Worm (Caenorhabditis elegans) whole organism, L2 larva: ENCODE results near the gene Y26E6A.3.

Source experiments
- C34F6.9 ChIP-seq: fragments of 150-350 bp; optimal IDR thresholded peaks from 2 replicates; lab custom pipeline; 2014; ENCODE audit warnings: missing biosample characterization, missing genetic modification characterization
- F13H6.1 ChIP-seq: sonication (generic microtip); optimal IDR thresholded peaks from 2 replicates; lab custom pipeline; 2016; ENCODE audit warnings: missing genetic modification characterization, missing compliant biosample characterization
- R02D3.7 ChIP-seq: fragments of 150-350 bp; optimal IDR thresholded peaks from 2 replicates; lab custom pipeline; 2014; ENCODE audit warnings: missing biosample characterization, missing genetic modification characterization
- Y55F3AM.14 ChIP-seq: fragments of 200-800 bp; sonication (Bioruptor generic); optimal IDR thresholded peaks from 2 replicates; lab custom pipeline; 2018; ENCODE audit warnings: mild to moderate bottlenecking, missing genetic modification characterization, missing compliant biosample characterization
- ZK546.5 ChIP-seq: sonication (generic microtip); optimal IDR thresholded peaks from 2 replicates; lab custom pipeline; 2017; ENCODE audit warnings: missing biosample characterization, missing genetic modification characterization
- aly-2 ChIP-seq: fragments of 150-350 bp; optimal IDR thresholded peaks from 2 replicates; lab custom pipeline; 2014; ENCODE audit warnings: missing biosample characterization, missing genetic modification characterization
- ama-1 ChIP-seq: fragments of 150-350 bp; optimal IDR thresholded peaks from 2 replicates; lab custom pipeline; 2018; ENCODE audit warnings: inconsistent platforms
- blmp-1 ChIP-seq: sonication (generic microtip); optimal IDR thresholded peaks from 2 replicates; lab custom pipeline; 2017; ENCODE audit warnings: missing genetic modification characterization, mild to moderate bottlenecking, missing compliant biosample characterization, antibody characterized with exemption, moderate library complexity; ENCODE audit not compliant: insufficient read depth
- ceh-16 ChIP-seq: fragments of 150-350 bp; optimal IDR thresholded peaks from 2 replicates; lab custom pipeline; 2014; ENCODE audit warnings: missing biosample characterization, missing genetic modification characterization
- crh-2 ChIP-seq: sonication (generic microtip); optimal IDR thresholded peaks from 2 replicates; lab custom pipeline; 2017; ENCODE audit warnings: missing biosample characterization, missing genetic modification characterization
- egl-27 ChIP-seq: sonication (generic microtip); optimal IDR thresholded peaks from 3 replicates; lab custom pipeline; 2017; ENCODE audit warnings: missing biosample characterization, missing genetic modification reagents, missing genetic modification characterization
- fos-1 ChIP-seq: fragments of 150-350 bp; optimal IDR thresholded peaks from 2 replicates; lab custom pipeline; 2014; ENCODE audit warnings: missing biosample characterization, missing genetic modification characterization
- gmeb-1 ChIP-seq: fragments of 150-350 bp; optimal IDR thresholded peaks from 2 replicates; lab custom pipeline; 2014; ENCODE audit warnings: missing biosample characterization, missing genetic modification characterization
- lin-11 ChIP-seq: fragments of 150-350 bp; sonication (generic microtip); optimal IDR thresholded peaks from 2 replicates; lab custom pipeline; 2014; ENCODE audit warnings: missing biosample characterization, missing genetic modification characterization, inconsistent platforms, mixed read lengths
- lin-13 ChIP-seq: fragments of 150-350 bp; optimal IDR thresholded peaks from 2 replicates; lab custom pipeline; 2014; ENCODE audit warnings: missing biosample characterization, missing genetic modification reagents, missing genetic modification characterization
- lin-39 ChIP-seq: fragments of 150-350 bp; optimal IDR thresholded peaks from 2 replicates; lab custom pipeline; 2014; ENCODE audit warnings: missing biosample characterization, missing genetic modification reagents, missing genetic modification characterization
- lsy-2 ChIP-seq, 2 experiments: fragments of 150-350 bp in 1 of 2; sonication (generic microtip) in 1 of 2; optimal IDR thresholded peaks; 2 replicates each; lab custom pipeline; 2014 to 2017; ENCODE audit warnings: missing biosample characterization in 2 of 2, missing genetic modification characterization in 2 of 2
- mab-5 ChIP-seq: fragments of 150-350 bp; optimal IDR thresholded peaks from 2 replicates; lab custom pipeline; 2014; ENCODE audit warnings: missing biosample characterization, missing genetic modification characterization
- mbf-1 ChIP-seq: sonication (generic microtip); optimal IDR thresholded peaks from 2 replicates; lab custom pipeline; 2017; ENCODE audit warnings: missing biosample characterization, missing genetic modification characterization
- mdl-1 ChIP-seq, 2 experiments: fragments of 150-350 bp in 1 of 2; sonication (generic microtip) in 1 of 2; optimal IDR thresholded peaks; 2 replicates each; lab custom pipeline; 2017; ENCODE audit warnings: missing biosample characterization in 2 of 2, missing genetic modification characterization in 2 of 2
- nhr-10 ChIP-seq: sonication (generic microtip); optimal IDR thresholded peaks from 2 replicates; lab custom pipeline; 2017; ENCODE audit warnings: missing biosample characterization, missing genetic modification characterization
- nhr-11 ChIP-seq: fragments of 150-350 bp; optimal IDR thresholded peaks from 2 replicates; lab custom pipeline; 2014; ENCODE audit warnings: missing biosample characterization, missing genetic modification characterization
- nhr-12 ChIP-seq: fragments of 150-350 bp; optimal IDR thresholded peaks from 2 replicates; lab custom pipeline; 2014; ENCODE audit warnings: missing biosample characterization, missing genetic modification characterization
- nhr-129 ChIP-seq: fragments of 150-350 bp; optimal IDR thresholded peaks from 2 replicates; lab custom pipeline; 2014; ENCODE audit warnings: missing biosample characterization, missing genetic modification characterization
- nhr-21 ChIP-seq: fragments of 150-350 bp; optimal IDR thresholded peaks from 2 replicates; lab custom pipeline; 2014; ENCODE audit warnings: missing biosample characterization, missing genetic modification characterization
- nhr-23 ChIP-seq: fragments of 150-350 bp; optimal IDR thresholded peaks from 2 replicates; lab custom pipeline; 2014; ENCODE audit warnings: missing biosample characterization, missing genetic modification reagents, missing genetic modification characterization
- nhr-237 ChIP-seq: fragments of 150-350 bp; optimal IDR thresholded peaks from 2 replicates; lab custom pipeline; 2014; ENCODE audit warnings: missing biosample characterization, missing genetic modification characterization
- nhr-25 ChIP-seq: fragments of 150-350 bp; sonication (generic microtip); optimal IDR thresholded peaks from 3 replicates; lab custom pipeline; 2014; ENCODE audit warnings: missing biosample characterization, missing genetic modification characterization
- nhr-6 ChIP-seq: fragments of 150-350 bp; optimal IDR thresholded peaks from 2 replicates; lab custom pipeline; 2014; ENCODE audit warnings: missing biosample characterization, missing genetic modification characterization
- nhr-77 ChIP-seq: fragments of 150-350 bp; optimal IDR thresholded peaks from 2 replicates; lab custom pipeline; 2014; ENCODE audit warnings: missing biosample characterization, missing genetic modification characterization
- sem-4 ChIP-seq: fragments of 150-350 bp; optimal IDR thresholded peaks from 2 replicates; lab custom pipeline; 2014; ENCODE audit warnings: missing biosample characterization, missing genetic modification reagents, missing genetic modification characterization
- sma-3 ChIP-seq: sonication (generic microtip); optimal IDR thresholded peaks from 2 replicates; lab custom pipeline; 2016; ENCODE audit warnings: missing genetic modification reagents, missing genetic modification characterization, missing compliant biosample characterization
- sma-9 ChIP-seq, 2 experiments: fragments of 150-350 bp in 1 of 2; sonication (generic microtip) in 1 of 2; optimal IDR thresholded peaks; 2 replicates each; lab custom pipeline; 2014 to 2016; ENCODE audit warnings: missing genetic modification characterization in 2 of 2, mild to moderate bottlenecking in 1 of 2, missing biosample characterization in 1 of 2, missing compliant biosample characterization in 1 of 2, missing genetic modification reagents in 1 of 2, moderate library complexity in 1 of 2
- snpc-4 ChIP-seq: fragments of 150-350 bp; optimal IDR thresholded peaks from 2 replicates; lab custom pipeline; 2014; ENCODE audit warnings: missing biosample characterization, missing genetic modification characterization
- unc-55 ChIP-seq: fragments of 150-350 bp; sonication (generic microtip); optimal IDR thresholded peaks from 3 replicates; lab custom pipeline; 2014; ENCODE audit warnings: missing biosample characterization, missing genetic modification reagents, missing genetic modification characterization
- zag-1 ChIP-seq: fragments of 150-350 bp; optimal IDR thresholded peaks from 2 replicates; lab custom pipeline; 2014; ENCODE audit warnings: missing biosample characterization, missing genetic modification characterization
- ztf-11 ChIP-seq: sonication (generic microtip); optimal IDR thresholded peaks from 2 replicates; lab custom pipeline; 2017; ENCODE audit warnings: missing biosample characterization, missing genetic modification characterization

Gene Y26E6A.3

ce11 chrX:13918143-13918542 is 8.4 kb upstream of the Y26E6A.3 start:
- TF ChIP-seq gmeb-1 (peak; percentile 6), nhr-77 (no peak), mab-5 (tag; lab: Kevin White, UChicago) (no peak), nhr-25 (tag; lab: Kevin White, UChicago) (no peak), mbf-1 (tag; lab: Kevin White, UChicago) (no peak), unc-55 (GFP tag; lab: Kevin White, UChicago) (peak; percentile 46), crh-2 (tag; lab: Kevin White, UChicago) (peak; percentile 16), blmp-1 (no peak), nhr-11 (no peak), ceh-16 (tag; lab: Kevin White, UChicago) (no peak), lsy-2 (tag; optimal IDR thresholded peaks at IDR 0.05; lab: Kevin White, UChicago) (peak in 1 of 2 experiments; percentile 46), nhr-23 (no peak), snpc-4 (tag; lab: Kevin White, UChicago) (no peak), nhr-6 (tag; lab: Kevin White, UChicago) (no peak), mdl-1 (tag; optimal IDR thresholded peaks at IDR 0.05; lab: Kevin White, UChicago) (no peak), nhr-10 (tag; lab: Kevin White, UChicago) (no peak)

- TF ChIP-seq sma-3 (GFP tag; lab: Kevin White, UChicago) (peak; percentile 58), fos-1 (tag; lab: Kevin White, UChicago) (peak; percentile 87), unc-55 (GFP tag; lab: Kevin White, UChicago) (peak; percentile 70), ceh-16 (tag; lab: Kevin White, UChicago) (peak; percentile 1), lsy-2 (tag; optimal IDR thresholded peaks at IDR 0.05; lab: Kevin White, UChicago) (peak in 1 of 2 experiments; percentile 65), Y55F3AM.14 (GFP tag; lab: Kevin White, UChicago) (no peak), lin-13 (no peak), R02D3.7 (tag; lab: Kevin White, UChicago) (no peak), nhr-25 (tag; lab: Kevin White, UChicago) (peak; percentile 50), nhr-6 (tag; lab: Kevin White, UChicago) (peak; percentile 55), sma-9 (GFP tag; optimal IDR thresholded peaks at IDR 0.05; lab: Kevin White, UChicago) (peak; percentile 78), sma-9 (tag; optimal IDR thresholded peaks at IDR 0.05; lab: Kevin White, UChicago) (no peak), F13H6.1 (peak; percentile 70), nhr-21 (tag; lab: Kevin White, UChicago) (peak; percentile 2), C34F6.9 (tag; lab: Kevin White, UChicago) (peak; percentile 76), crh-2 (tag; lab: Kevin White, UChicago) (peak; percentile 80), egl-27 (tag; lab: Kevin White, UChicago) (peak; percentile 61), nhr-129 (peak; percentile 52), lin-39 (tag; lab: Kevin White, UChicago) (no peak)
Observed at ce11 chrX:13917121-13917755, 7.5 kb upstream of the Y26E6A.3 start, which contains the start of gene ekl-5. Gene ekl-5, minus strand, starts transcription at chrX:13917171.

ce11 chrX:13914289-13914688 is 4.5 kb upstream of the Y26E6A.3 start, which contains the start of gene Y26E6A.2:
Gene Y26E6A.2, minus strand, starts transcription at chrX:13914389.
- TF ChIP-seq lin-13 (no peak), ztf-11 (tag; lab: Kevin White, UChicago) (no peak), nhr-237 (tag; lab: Kevin White, UChicago) (no peak), snpc-4 (tag; lab: Kevin White, UChicago) (no peak), crh-2 (tag; lab: Kevin White, UChicago) (no peak), ama-1 (lab: Kevin White, UChicago) (no peak), lsy-2 (tag; optimal IDR thresholded peaks at IDR 0.05; lab: Kevin White, UChicago) (no peak)

ce11 chrX:13913641-13914040 is 3.9 kb upstream of the Y26E6A.3 start:
- TF ChIP-seq aly-2 (tag; lab: Kevin White, UChicago) (no peak), lin-11 (tag; lab: Kevin White, UChicago) (peak; percentile 62), lsy-2 (tag; optimal IDR thresholded peaks at IDR 0.05; lab: Kevin White, UChicago) (peak in 1 of 2 experiments; percentile 25)

ce11 chrX:13903769-13904168 is 6.0 kb downstream of the Y26E6A.3 start:
- TF ChIP-seq sma-9 (GFP tag; optimal IDR thresholded peaks at IDR 0.05; lab: Kevin White, UChicago) = no peak
- no peak for TF ChIP-seq sma-9 (tag; optimal IDR thresholded peaks at IDR 0.05; lab: Kevin White, UChicago)
- no peak for TF ChIP-seq mdl-1 (tag; optimal IDR thresholded peaks at IDR 0.05; lab: Kevin White, UChicago)
- no peak for TF ChIP-seq nhr-6 (tag; lab: Kevin White, UChicago)
- TF ChIP-seq blmp-1 = no peak
- TF ChIP-seq zag-1 (tag; lab: Kevin White, UChicago) = no peak
- no peak for TF ChIP-seq ztf-11 (tag; lab: Kevin White, UChicago)
- no peak for TF ChIP-seq egl-27 (tag; lab: Kevin White, UChicago)
- TF ChIP-seq ZK546.5 (tag; lab: Kevin White, UChicago) = no peak
- TF ChIP-seq lsy-2 (tag; optimal IDR thresholded peaks at IDR 0.05; lab: Kevin White, UChicago) = no peak
- TF ChIP-seq lin-39 (tag; lab: Kevin White, UChicago) = no peak
- no peak for TF ChIP-seq nhr-12
- no peak for TF ChIP-seq sem-4
- no peak for TF ChIP-seq lin-11 (tag; lab: Kevin White, UChicago)
